Fruit fly (Drosophila melanogaster) whole organism, embryonic: ENCODE data around the gene CG10602.

Source experiments
- B-H1 ChIP-seq: fragments of 200-800 bp; sonication (Bioruptor generic); IDR thresholded peaks from 3 replicates; pipeline ENCODE4 v1.3.6; 2022; ENCODE audit warnings: missing biosample characterization, missing genetic modification characterization
- CG10267 ChIP-seq: fragments of 200-800 bp; sonication (Bioruptor generic); optimal IDR thresholded peaks from 2 replicates; lab custom pipeline; 2018; ENCODE audit warnings: missing biosample characterization, mild to moderate bottlenecking, missing genetic modification characterization, moderate library complexity
- CG10366 ChIP-seq: fragments of 200-800 bp; sonication (Bioruptor generic); IDR thresholded peaks from 2 replicates; pipeline ENCODE4 v1.3.6; 2022; ENCODE audit warnings: missing biosample characterization, missing genetic modification characterization
- CG10654 ChIP-seq: fragments of 200-800 bp; sonication (Bioruptor generic); optimal IDR thresholded peaks from 2 replicates; lab custom pipeline; 2016; ENCODE audit warnings: missing biosample characterization, missing genetic modification characterization
- CG11456 ChIP-seq: fragments of 200-800 bp; sonication (Bioruptor generic); IDR thresholded peaks from 3 replicates; pipeline ENCODE4 v1.3.6; 2022; ENCODE audit warnings: missing biosample characterization, missing genetic modification characterization
- CG12219 ChIP-seq: fragments of 200-800 bp; sonication (Bioruptor generic); optimal IDR thresholded peaks from 3 replicates; lab custom pipeline; 2018; ENCODE audit warnings: missing biosample characterization, mild to moderate bottlenecking, missing genetic modification characterization
- CG1233 ChIP-seq: fragments of 200-800 bp; sonication (Bioruptor generic); optimal IDR thresholded peaks from 4 replicates; lab custom pipeline; 2018; ENCODE audit warnings: missing biosample characterization, mild to moderate bottlenecking, missing genetic modification characterization
- CG1602 ChIP-seq: fragments of 200-800 bp; sonication (Bioruptor generic); optimal IDR thresholded peaks from 3 replicates; lab custom pipeline; 2016; ENCODE audit warnings: missing biosample characterization, missing genetic modification characterization
- CG17328 ChIP-seq: fragments of 200-800 bp; sonication (Bioruptor generic); IDR thresholded peaks from 2 replicates; pipeline ENCODE4 v1.3.6; 2022; ENCODE audit warnings: missing biosample characterization, missing genetic modification characterization
- CG1792 ChIP-seq: fragments of 200-800 bp; sonication (Bioruptor generic); optimal IDR thresholded peaks from 2 replicates; lab custom pipeline; 2016; ENCODE audit warnings: missing biosample characterization, missing genetic modification characterization
- CG2678 ChIP-seq: fragments of 200-800 bp; sonication (Bioruptor generic); optimal IDR thresholded peaks from 3 replicates; lab custom pipeline; 2019; ENCODE audit warnings: missing biosample characterization, mild to moderate bottlenecking, missing genetic modification characterization, moderate library complexity
- CG32772 ChIP-seq: fragments of 200-800 bp; sonication (Bioruptor generic); IDR thresholded peaks from 2 replicates; pipeline ENCODE4 v1.3.6; 2022; ENCODE audit warnings: missing biosample characterization, missing genetic modification characterization
- CG4424 ChIP-seq: fragments of 200-800 bp; sonication (Bioruptor generic); optimal IDR thresholded peaks from 3 replicates; lab custom pipeline; 2016; ENCODE audit warnings: missing biosample characterization, missing genetic modification characterization
- CG7839 ChIP-seq: fragments of 200-800 bp; sonication (Bioruptor generic); optimal IDR thresholded peaks from 3 replicates; lab custom pipeline; 2018; ENCODE audit warnings: missing biosample characterization, mild to moderate bottlenecking, missing genetic modification characterization, moderate library complexity
- CG8290 ChIP-seq, 3 experiments: fragments of 200-800 bp; sonication (Bioruptor generic); optimal IDR thresholded peaks; 2 replicates each; lab custom pipeline; 2016 to 2019; ENCODE audit warnings: missing biosample characterization in 3 of 3, missing genetic modification characterization in 3 of 3, mild to moderate bottlenecking in 2 of 3, moderate library complexity in 1 of 3
- CG8765 ChIP-seq: fragments of 200-800 bp; sonication (Bioruptor generic); IDR thresholded peaks from 2 replicates; pipeline ENCODE4 v1.3.6; 2022; ENCODE audit warnings: missing biosample characterization, missing genetic modification characterization
- Deaf1 ChIP-seq: fragments of 200-800 bp; optimal IDR thresholded peaks from 3 replicates; lab custom pipeline; 2019; ENCODE audit warnings: missing biosample characterization, mild to moderate bottlenecking, missing genetic modification characterization, moderate library complexity
- Dfd ChIP-seq, 2 experiments: fragments of >200 bp; optimal IDR thresholded peaks; 2 replicates each; lab custom pipeline; 2017; ENCODE audit warnings: missing biosample characterization in 2 of 2, missing genetic modification characterization in 2 of 2
- E2f1 ChIP-seq: fragments of 200-800 bp; sonication (Bioruptor generic); IDR thresholded peaks from 2 replicates; pipeline ENCODE4 v1.3.6; 2022; ENCODE audit warnings: missing biosample characterization, missing genetic modification characterization
- Ets65A ChIP-seq: fragments of 200-800 bp; sonication (Bioruptor generic); peaks from one replicate; lab custom pipeline; 2016; ENCODE audit warnings: missing biosample characterization, missing genetic modification characterization
- Hr78 ChIP-seq, 2 experiments: fragments of 200-800 bp in 1 of 2; fragments of >200 bp in 1 of 2; sonication (Bioruptor generic) in 1 of 2; optimal IDR thresholded peaks; 2 replicates each; lab custom pipeline; 2017 to 2019; ENCODE audit warnings: missing biosample characterization in 2 of 2, missing genetic modification characterization in 2 of 2, mild to moderate bottlenecking in 1 of 2, moderate library complexity in 1 of 2
- NC2β ChIP-seq: fragments of 200-800 bp; sonication (Bioruptor generic); optimal IDR thresholded peaks from 2 replicates; lab custom pipeline; 2016; ENCODE audit warnings: missing biosample characterization, missing genetic modification characterization
- NfI ChIP-seq: fragments of 200-800 bp; sonication (Bioruptor generic); optimal IDR thresholded peaks from 3 replicates; lab custom pipeline; 2018; ENCODE audit warnings: missing biosample characterization, mild to moderate bottlenecking, missing genetic modification characterization, moderate library complexity
- Oli ChIP-seq: fragments of 200-800 bp; sonication (Bioruptor generic); optimal IDR thresholded peaks from 2 replicates; lab custom pipeline; 2018; ENCODE audit warnings: missing biosample characterization, mild to moderate bottlenecking, missing genetic modification characterization, moderate library complexity
- Trl ChIP-seq, 3 experiments: fragments of >200 bp in 2 of 3; fragments of 200-800 bp in 1 of 3; sonication (Bioruptor generic) in 1 of 3; optimal IDR thresholded peaks; 2 replicates in 1 of 3; 3 replicates in 2 of 3; lab custom pipeline; 2016 to 2017; ENCODE audit warnings: missing biosample characterization in 1 of 3, missing genetic modification characterization in 1 of 3
- Xbp1 ChIP-seq: fragments of 200-800 bp; sonication (Bioruptor generic); optimal IDR thresholded peaks from 3 replicates; lab custom pipeline; 2016; ENCODE audit warnings: missing biosample characterization, mild to moderate bottlenecking, missing genetic modification characterization
- ara ChIP-seq: fragments of 200-800 bp; sonication (Bioruptor generic); IDR thresholded peaks from 2 replicates; pipeline ENCODE4 v1.3.6; 2022; ENCODE audit warnings: missing biosample characterization, missing genetic modification characterization
- cad ChIP-seq: fragments of >200 bp; optimal IDR thresholded peaks from 2 replicates; lab custom pipeline; 2017; ENCODE audit warnings: missing biosample characterization, missing genetic modification characterization
- chinmo ChIP-seq: fragments of 200-800 bp; sonication (Bioruptor generic); IDR thresholded peaks from 4 replicates; pipeline ENCODE4 v1.3.6; 2022; ENCODE audit warnings: missing biosample characterization, missing genetic modification characterization; ENCODE audit not compliant: partially characterized antibody
- crol ChIP-seq: fragments of 200-800 bp; sonication (Bioruptor generic); IDR thresholded peaks from 2 replicates; pipeline ENCODE4 v1.3.6; 2022; ENCODE audit warnings: missing biosample characterization, missing genetic modification characterization
- dan ChIP-seq: fragments of 200-800 bp; sonication (Bioruptor generic); IDR thresholded peaks from 2 replicates; pipeline ENCODE4 v1.3.6; 2022; ENCODE audit warnings: missing biosample characterization, missing genetic modification characterization
- esg ChIP-seq: fragments of 200-800 bp; sonication (Bioruptor generic); conservative IDR thresholded peaks from 2 replicates; pipeline ENCODE4 v1.3.6; 2022; ENCODE audit warnings: missing biosample characterization, missing genetic modification characterization
- fd96Cb ChIP-seq: fragments of 200-800 bp; sonication (Bioruptor generic); optimal IDR thresholded peaks from 2 replicates; lab custom pipeline; 2018; ENCODE audit warnings: missing biosample characterization, mild to moderate bottlenecking, missing genetic modification characterization, moderate library complexity
- ftz-f1 ChIP-seq: fragments of 200-800 bp; sonication (Bioruptor generic); optimal IDR thresholded peaks from 2 replicates; lab custom pipeline; 2016; ENCODE audit warnings: missing biosample characterization, missing genetic modification characterization
- hkb ChIP-seq, 2 experiments: fragments of 200-800 bp in 1 of 2; fragments of >200 bp in 1 of 2; sonication (Bioruptor generic) in 1 of 2; IDR thresholded peaks in 1 of 2; optimal IDR thresholded peaks in 1 of 2; 2 replicates each; pipeline versions ENCODE4 v1.3.6 to Lab custom; 2017 to 2022; ENCODE audit warnings: missing biosample characterization in 1 of 2, missing genetic modification characterization in 1 of 2
- lmd ChIP-seq: fragments of 200-800 bp; sonication (Bioruptor generic); IDR thresholded peaks from 2 replicates; pipeline ENCODE4 v1.3.6; 2022; ENCODE audit warnings: missing biosample characterization, missing genetic modification characterization
- lov ChIP-seq, 2 experiments: fragments of 200-800 bp in 1 of 2; fragments of >200 bp in 1 of 2; sonication (Bioruptor generic) in 1 of 2; IDR thresholded peaks in 1 of 2; optimal IDR thresholded peaks in 1 of 2; 2 replicates in 1 of 2; 3 replicates in 1 of 2; pipeline versions ENCODE4 v1.3.6 to Lab custom; 2017 to 2022; ENCODE audit warnings: missing biosample characterization in 1 of 2, missing genetic modification characterization in 1 of 2
- ranshi ChIP-seq: fragments of 200-800 bp; sonication (Bioruptor generic); IDR thresholded peaks from 2 replicates; pipeline ENCODE4 v1.3.6; 2022; ENCODE audit warnings: missing biosample characterization, missing genetic modification characterization
- run ChIP-seq: fragments of 200-800 bp; sonication (Bioruptor generic); optimal IDR thresholded peaks from 3 replicates; lab custom pipeline; 2018; ENCODE audit warnings: missing biosample characterization, mild to moderate bottlenecking, missing genetic modification characterization
- schlank ChIP-seq: fragments of 200-800 bp; sonication (Bioruptor generic); optimal IDR thresholded peaks from 2 replicates; lab custom pipeline; 2018; ENCODE audit warnings: missing biosample characterization, mild to moderate bottlenecking, missing genetic modification characterization
- sd ChIP-seq: fragments of 200-800 bp; sonication (Bioruptor generic); optimal IDR thresholded peaks from 3 replicates; lab custom pipeline; 2018; ENCODE audit warnings: missing biosample characterization, mild to moderate bottlenecking, missing genetic modification characterization, moderate library complexity
- sens-2 ChIP-seq: fragments of 200-800 bp; sonication (Bioruptor generic); IDR thresholded peaks from 2 replicates; pipeline ENCODE4 v1.3.6; 2022; ENCODE audit warnings: missing biosample characterization, missing genetic modification characterization
- sim ChIP-seq: fragments of 200-800 bp; sonication (Bioruptor generic); IDR thresholded peaks from 2 replicates; pipeline ENCODE4 v1.3.6; 2022; ENCODE audit warnings: missing biosample characterization, missing genetic modification characterization
- slp2 ChIP-seq: fragments of 200-800 bp; sonication (Bioruptor generic); optimal IDR thresholded peaks from 2 replicates; lab custom pipeline; 2016; ENCODE audit warnings: missing biosample characterization, missing genetic modification characterization
- ttk ChIP-seq: fragments of 200-800 bp; sonication (Bioruptor generic); IDR thresholded peaks from 2 replicates; pipeline ENCODE4 v2.1.2; 2022; ENCODE audit warnings: missing biosample characterization, missing genetic modification characterization
- tup ChIP-seq: fragments of 200-800 bp; sonication (Bioruptor generic); optimal IDR thresholded peaks from 2 replicates; lab custom pipeline; 2016; ENCODE audit warnings: missing biosample characterization, mild to moderate bottlenecking, missing genetic modification characterization, moderate library complexity
- twi ChIP-seq: fragments of 200-800 bp; optimal IDR thresholded peaks from 2 replicates; lab custom pipeline; 2019; ENCODE audit warnings: missing biosample characterization, mild to moderate bottlenecking, missing genetic modification characterization, moderate library complexity
- vfl ChIP-seq: fragments of 200-800 bp; sonication (Bioruptor generic); optimal IDR thresholded peaks from 2 replicates; lab custom pipeline; 2016; ENCODE audit warnings: missing biosample characterization, missing genetic modification characterization
- vvl ChIP-seq: fragments of 200-800 bp; sonication (Bioruptor generic); IDR thresholded peaks from 2 replicates; pipeline ENCODE4 v1.3.6; 2022; ENCODE audit warnings: missing biosample characterization, missing genetic modification characterization

Gene CG10602

dm6 chr2L:18906615-18907014, 47.6 kb upstream of the CG10602 start (continued):
- TF ChIP-seq CG32772 (GFP tag; lab: Robert Waterston, UW) = peak; percentile 48; the same call in 1 of the 2 replicates
- peak; percentile 70 for TF ChIP-seq fd96Cb (tag; lab: Kevin White, UChicago)
- peak; percentile 22 for TF ChIP-seq CG8290 (GFP tag; optimal IDR thresholded peaks at IDR 0.05; lab: Kevin White, UChicago)
- TF ChIP-seq CG8290 (tag; optimal IDR thresholded peaks at IDR 0.05; lab: Kevin White, UChicago) = no peak
- no peak for TF ChIP-seq CG11456 (GFP tag; lab: Robert Waterston, UW)
- TF ChIP-seq CG1602 (GFP tag; lab: Kevin White, UChicago) = peak; percentile 26
- TF ChIP-seq Trl (optimal IDR thresholded peaks at IDR 0.05; lab: Kevin White, UChicago) = no peak
- TF ChIP-seq Trl (GFP tag; optimal IDR thresholded peaks at IDR 0.05; lab: Kevin White, UChicago) = no peak
- peak; percentile 2 for TF ChIP-seq ftz-f1 (GFP tag; lab: Kevin White, UChicago)
- peak; percentile 50; the same call in 1 of the 2 replicates for TF ChIP-seq ranshi (GFP tag; lab: Robert Waterston, UW)
- TF ChIP-seq crol (GFP tag; lab: Robert Waterston, UW) = no peak
- 0 out of 3 replicates have a peak, but pooled peaks have one; percentile 13 for TF ChIP-seq B-H1 (GFP tag; lab: Robert Waterston, UW)
- TF ChIP-seq ara (GFP tag; lab: Robert Waterston, UW) = peak; percentile 73; the same call in 1 of the 2 replicates
- no peak for TF ChIP-seq NfI (GFP tag; lab: Kevin White, UChicago)
- peak; percentile 69 for TF ChIP-seq vvl (GFP tag; lab: Robert Waterston, UW)
- TF ChIP-seq NC2β (GFP tag; lab: Kevin White, UChicago) = no peak
- TF ChIP-seq twi (tag; lab: Kevin White, UChicago) = peak; percentile 26
- TF ChIP-seq CG10366 (GFP tag; lab: Robert Waterston, UW) = peak; percentile 34; the same call in 1 of the 2 replicates
- TF ChIP-seq sens-2 (GFP tag; lab: Robert Waterston, UW) = no peak
- TF ChIP-seq Oli (tag; lab: Kevin White, UChicago) = no peak
- TF ChIP-seq sd = peak; percentile 36
- TF ChIP-seq tup (GFP tag; lab: Kevin White, UChicago) = peak; percentile 56
- peak; percentile 41; the same call in 1 of the 2 replicates for TF ChIP-seq CG17328
- peak; percentile 45; the same call in 1 of the 2 replicates for TF ChIP-seq ttk (GFP tag; lab: Robert Waterston, UW)
- peak; percentile 46 for TF ChIP-seq CG4424 (GFP tag; lab: Kevin White, UChicago)
- TF ChIP-seq hkb (optimal IDR thresholded peaks at IDR 0.05; lab: Kevin White, UChicago) = no peak
- TF ChIP-seq hkb (GFP tag; IDR thresholded peaks at IDR 0.05; lab: Robert Waterston, UW) = peak; percentile 57; the same call in 1 of the 2 replicates
- no peak for TF ChIP-seq lov (optimal IDR thresholded peaks at IDR 0.05; lab: Kevin White, UChicago)
- TF ChIP-seq lov (GFP tag; IDR thresholded peaks at IDR 0.05; lab: Robert Waterston, UW) = 0 out of 3 replicates have a peak, but pooled peaks have one; percentile 5
- TF ChIP-seq CG8765 = peak; percentile 38; the same call in 1 of the 2 replicates
- peak; percentile 15 for TF ChIP-seq Ets65A (GFP tag; lab: Kevin White, UChicago)
- TF ChIP-seq slp2 (GFP tag; lab: Kevin White, UChicago) = no peak
- TF ChIP-seq run (tag; lab: Kevin White, UChicago) = no peak
- TF ChIP-seq Hr78 (GFP tag; optimal IDR thresholded peaks at IDR 0.05; lab: Kevin White, UChicago) = peak in 1 of 2 experiments; percentile 0
- TF ChIP-seq cad (GFP tag; lab: Kevin White, UChicago) = no peak
- no peak for TF ChIP-seq chinmo
- peak; percentile 59; the same call in 1 of the 2 replicates for TF ChIP-seq sim
- TF ChIP-seq CG1792 (GFP tag; lab: Kevin White, UChicago) = no peak
- peak; percentile 19 for TF ChIP-seq CG10654 (GFP tag; lab: Kevin White, UChicago)
- TF ChIP-seq Dfd (GFP tag; optimal IDR thresholded peaks at IDR 0.05; lab: Kevin White, UChicago) = no peak
- peak; percentile 66 for TF ChIP-seq CG7839 (tag; lab: Kevin White, UChicago)
- no peak for TF ChIP-seq CG12219 (GFP tag; lab: Kevin White, UChicago)
- TF ChIP-seq lmd = peak; percentile 53
- peak; percentile 57 for TF ChIP-seq CG2678 (tag; lab: Kevin White, UChicago)
- peak; percentile 5 for TF ChIP-seq CG1233 (GFP tag; lab: Kevin White, UChicago)
- no peak for TF ChIP-seq schlank (tag; lab: Kevin White, UChicago)
- 0 out of 2 replicates have a peak, but pooled peaks have one; percentile 22 for TF ChIP-seq dan (GFP tag; lab: Robert Waterston, UW)
- TF ChIP-seq vfl (GFP tag; lab: Kevin White, UChicago) = no peak
- peak; percentile 44 for TF ChIP-seq E2f1
- TF ChIP-seq CG10267 = peak; percentile 55
- peak; percentile 39 for TF ChIP-seq Xbp1 (GFP tag; lab: Kevin White, UChicago)
- peak; percentile 18; the same call in 1 of the 2 replicates for TF ChIP-seq esg (GFP tag; lab: Robert Waterston, UW)
- peak; percentile 14 for TF ChIP-seq Deaf1 (tag; lab: Kevin White, UChicago)
